Fruit fly (Drosophila melanogaster) whole organism, embryonic: Measurements from ENCODE around the gene Or65c.
A peak's percentile ranks its signal among the peaks of the same experiment; 100 is the strongest.

Source experiments
- Atf3 ChIP-seq: fragments of 200-800 bp; sonication (Bioruptor generic); optimal IDR thresholded peaks from 3 replicates; lab custom pipeline; 2016; ENCODE audit warnings: missing biosample characterization, missing genetic modification characterization
- Atf6 ChIP-seq: fragments of 200-800 bp; sonication (Bioruptor generic); IDR thresholded peaks from 2 replicates; pipeline ENCODE4 v1.3.6; 2022; ENCODE audit warnings: missing biosample characterization, missing genetic modification characterization
- B-H1 ChIP-seq: fragments of 200-800 bp; sonication (Bioruptor generic); IDR thresholded peaks from 3 replicates; pipeline ENCODE4 v1.3.6; 2022; ENCODE audit warnings: missing biosample characterization, missing genetic modification characterization
- CG11398 ChIP-seq: fragments of 200-800 bp; sonication (Bioruptor generic); optimal IDR thresholded peaks from 2 replicates; lab custom pipeline; 2016; ENCODE audit warnings: missing biosample characterization, missing genetic modification characterization
- CG11504 ChIP-seq: fragments of 200-800 bp; sonication (Bioruptor generic); optimal IDR thresholded peaks from 3 replicates; lab custom pipeline; 2019; ENCODE audit warnings: missing biosample characterization, mild to moderate bottlenecking, missing genetic modification characterization, moderate library complexity
- CG13424 ChIP-seq: fragments of 200-800 bp; sonication (Bioruptor generic); optimal IDR thresholded peaks from 2 replicates; lab custom pipeline; 2019; ENCODE audit warnings: missing biosample characterization, mild to moderate bottlenecking, missing genetic modification characterization, moderate library complexity
- CG14860 ChIP-seq: fragments of 200-800 bp; sonication (Bioruptor generic); IDR thresholded peaks from 3 replicates; pipeline ENCODE4 v1.3.6; 2022; ENCODE audit warnings: missing biosample characterization, missing genetic modification characterization; ENCODE audit not compliant: partially characterized antibody
- CG15269 ChIP-seq: fragments of 200-800 bp; sonication (Bioruptor generic); optimal IDR thresholded peaks from 2 replicates; lab custom pipeline; 2018; ENCODE audit warnings: missing biosample characterization, mild to moderate bottlenecking, missing genetic modification characterization, moderate library complexity
- CG16815 ChIP-seq: fragments of 200-800 bp; sonication (Bioruptor generic); optimal IDR thresholded peaks from 3 replicates; lab custom pipeline; 2017; ENCODE audit warnings: missing biosample characterization, mild to moderate bottlenecking, missing genetic modification characterization
- CG17359 ChIP-seq: fragments of 200-800 bp; sonication (Bioruptor generic); optimal IDR thresholded peaks from 3 replicates; lab custom pipeline; 2018; ENCODE audit warnings: missing biosample characterization, mild to moderate bottlenecking, missing genetic modification characterization, moderate library complexity
- CG17612 ChIP-seq: fragments of 200-800 bp; sonication (Bioruptor generic); IDR thresholded peaks from 2 replicates; pipeline ENCODE4 v1.3.6; 2022; ENCODE audit warnings: missing biosample characterization, missing genetic modification characterization
- CG18476 ChIP-seq: fragments of 200-800 bp; sonication (Bioruptor generic); optimal IDR thresholded peaks from 2 replicates; lab custom pipeline; 2016; ENCODE audit warnings: missing biosample characterization, mild to moderate bottlenecking, missing genetic modification characterization
- CG3838 ChIP-seq: fragments of 200-800 bp; sonication (Bioruptor generic); optimal IDR thresholded peaks from 3 replicates; lab custom pipeline; 2016; ENCODE audit warnings: missing biosample characterization, missing genetic modification characterization
- CG43689 ChIP-seq: fragments of 200-800 bp; sonication (Bioruptor generic); IDR thresholded peaks from 2 replicates; pipeline ENCODE4 v1.3.6; 2022; ENCODE audit warnings: missing biosample characterization, missing genetic modification characterization
- CG4820 ChIP-seq: fragments of 200-800 bp; sonication (Bioruptor generic); optimal IDR thresholded peaks from 3 replicates; lab custom pipeline; 2016; ENCODE audit warnings: missing biosample characterization, missing genetic modification characterization
- CG6654 ChIP-seq: fragments of 200-800 bp; sonication (Bioruptor generic); optimal IDR thresholded peaks from 2 replicates; lab custom pipeline; 2017; ENCODE audit warnings: missing biosample characterization, mild to moderate bottlenecking, missing genetic modification characterization
- CG6683 ChIP-seq: fragments of 200-800 bp; sonication (Bioruptor generic); optimal IDR thresholded peaks from 2 replicates; lab custom pipeline; 2017; ENCODE audit warnings: missing biosample characterization, mild to moderate bottlenecking, missing genetic modification characterization, missing genetic modification reagents
- CG6689 ChIP-seq: fragments of 200-800 bp; sonication (Bioruptor generic); IDR thresholded peaks from 2 replicates; pipeline ENCODE4 v1.3.6; 2022; ENCODE audit warnings: missing biosample characterization, missing genetic modification characterization
- CG7357 ChIP-seq: fragments of 200-800 bp; sonication (Bioruptor generic); IDR thresholded peaks from 3 replicates; pipeline ENCODE4 v1.3.6; 2022; ENCODE audit warnings: missing biosample characterization, missing genetic modification characterization
- CG7372 ChIP-seq: fragments of 200-800 bp; sonication (Bioruptor generic); IDR thresholded peaks from 2 replicates; pipeline ENCODE4 v1.3.6; 2022; ENCODE audit warnings: missing biosample characterization, missing genetic modification characterization
- CG7839 ChIP-seq: fragments of 200-800 bp; sonication (Bioruptor generic); optimal IDR thresholded peaks from 3 replicates; lab custom pipeline; 2018; ENCODE audit warnings: missing biosample characterization, mild to moderate bottlenecking, missing genetic modification characterization, moderate library complexity
- CG7928 ChIP-seq: fragments of 200-800 bp; sonication (Bioruptor generic); optimal IDR thresholded peaks from 2 replicates; lab custom pipeline; 2017; ENCODE audit warnings: missing biosample characterization, mild to moderate bottlenecking, missing genetic modification characterization
- CG9876 ChIP-seq: fragments of 200-800 bp; sonication (Bioruptor generic); optimal IDR thresholded peaks from 2 replicates; lab custom pipeline; 2016; ENCODE audit warnings: missing biosample characterization, missing genetic modification characterization
- Dad ChIP-seq: fragments of 200-800 bp; sonication (Bioruptor generic); optimal IDR thresholded peaks from 3 replicates; lab custom pipeline; 2016; ENCODE audit warnings: missing biosample characterization, missing genetic modification characterization
- NC2β ChIP-seq: fragments of 200-800 bp; sonication (Bioruptor generic); optimal IDR thresholded peaks from 2 replicates; lab custom pipeline; 2016; ENCODE audit warnings: missing biosample characterization, missing genetic modification characterization
- Ravus ChIP-seq: fragments of 200-800 bp; sonication (Bioruptor generic); IDR thresholded peaks from 2 replicates; pipeline ENCODE4 v1.3.6; 2022; ENCODE audit warnings: missing biosample characterization, missing genetic modification characterization
- cas ChIP-seq: fragments of 200-800 bp; sonication (Bioruptor generic); IDR thresholded peaks from 2 replicates; pipeline ENCODE4 v1.3.6; 2022; ENCODE audit warnings: missing biosample characterization, missing genetic modification characterization
- ci ChIP-seq: fragments of 200-800 bp; sonication (Bioruptor generic); IDR thresholded peaks from 3 replicates; pipeline ENCODE4 v1.3.6; 2022; ENCODE audit warnings: missing biosample characterization, missing genetic modification characterization
- croc ChIP-seq: fragments of 200-800 bp; sonication (Bioruptor generic); conservative IDR thresholded peaks from 3 replicates; pipeline ENCODE4 v1.3.6; 2022; ENCODE audit warnings: missing biosample characterization, missing genetic modification characterization
- crp ChIP-seq, 2 experiments: fragments of 200-800 bp; sonication (Bioruptor generic); optimal IDR thresholded peaks; 2 replicates in 1 of 2; 3 replicates in 1 of 2; lab custom pipeline; 2017; ENCODE audit warnings: missing biosample characterization in 2 of 2, missing genetic modification characterization in 2 of 2, mild to moderate bottlenecking in 1 of 2, moderate library complexity in 1 of 2
- eve ChIP-seq, 2 experiments: fragments of >200 bp; optimal IDR thresholded peaks; 2 replicates each; lab custom pipeline; 2017; ENCODE audit warnings: missing biosample characterization in 2 of 2, missing genetic modification characterization in 2 of 2
- eyg ChIP-seq: fragments of 200-800 bp; sonication (Bioruptor generic); optimal IDR thresholded peaks from 3 replicates; lab custom pipeline; 2016; ENCODE audit warnings: missing biosample characterization, missing genetic modification characterization
- gro ChIP-seq: fragments of 200-800 bp; sonication (Bioruptor generic); optimal IDR thresholded peaks from 2 replicates; lab custom pipeline; 2016; ENCODE audit warnings: missing biosample characterization, missing genetic modification characterization
- hbn ChIP-seq: fragments of 200-800 bp; sonication (Bioruptor generic); IDR thresholded peaks from 2 replicates; pipeline ENCODE4 v1.3.6; 2022; ENCODE audit warnings: missing biosample characterization, missing genetic modification characterization; ENCODE audit not compliant: partially characterized antibody
- hth ChIP-seq: fragments of >200 bp; optimal IDR thresholded peaks from 2 replicates; lab custom pipeline; 2017; ENCODE audit warnings: inconsistent platforms
- insv ChIP-seq, 2 experiments: fragments of 200-800 bp; sonication (Bioruptor generic); optimal IDR thresholded peaks; 3 replicates each; lab custom pipeline; 2016 to 2018; ENCODE audit warnings: missing biosample characterization in 2 of 2, missing genetic modification characterization in 2 of 2
- inv ChIP-seq: fragments of 200-800 bp; sonication (Bioruptor generic); IDR thresholded peaks from 2 replicates; pipeline ENCODE4 v1.3.6; 2022; ENCODE audit warnings: missing biosample characterization, missing genetic modification characterization; ENCODE audit not compliant: partially characterized antibody
- kay ChIP-seq: fragments of 200-800 bp; sonication (Bioruptor generic); optimal IDR thresholded peaks from 2 replicates; lab custom pipeline; 2016; ENCODE audit warnings: missing biosample characterization, missing genetic modification characterization
- lilli ChIP-seq: fragments of 200-800 bp; sonication (Bioruptor generic); optimal IDR thresholded peaks from 3 replicates; lab custom pipeline; 2016; ENCODE audit warnings: missing biosample characterization, missing genetic modification characterization
- lmd ChIP-seq: fragments of 200-800 bp; sonication (Bioruptor generic); IDR thresholded peaks from 2 replicates; pipeline ENCODE4 v1.3.6; 2022; ENCODE audit warnings: missing biosample characterization, missing genetic modification characterization
- lola ChIP-seq, 3 experiments: fragments of >200 bp in 2 of 3; fragments of 200-800 bp in 1 of 3; sonication (Bioruptor generic) in 1 of 3; optimal IDR thresholded peaks; 2 replicates each; lab custom pipeline; 2017 to 2019; ENCODE audit warnings: missing biosample characterization in 3 of 3, missing genetic modification characterization in 3 of 3, mild to moderate bottlenecking in 1 of 3, moderate library complexity in 1 of 3
- nerfin-2 ChIP-seq: fragments of 200-800 bp; sonication (Bioruptor generic); IDR thresholded peaks from 2 replicates; pipeline ENCODE4 v1.3.6; 2022; ENCODE audit warnings: missing biosample characterization, missing genetic modification characterization; ENCODE audit not compliant: partially characterized antibody
- odd ChIP-seq: fragments of 200-800 bp; sonication (Bioruptor generic); optimal IDR thresholded peaks from 2 replicates; lab custom pipeline; 2017; ENCODE audit warnings: missing biosample characterization, mild to moderate bottlenecking, missing genetic modification characterization
- org-1 ChIP-seq: fragments of 200-800 bp; sonication (Bioruptor generic); optimal IDR thresholded peaks from 2 replicates; lab custom pipeline; 2017; ENCODE audit warnings: missing biosample characterization, missing genetic modification characterization
- otp ChIP-seq: fragments of 200-800 bp; sonication (Bioruptor generic); IDR thresholded peaks from 3 replicates; pipeline ENCODE4, ENCODE4 v1.3.6; 2022; ENCODE audit warnings: missing biosample characterization, missing genetic modification characterization
- pros ChIP-seq: fragments of 200-800 bp; sonication (Bioruptor generic); optimal IDR thresholded peaks from 3 replicates; lab custom pipeline; 2019; ENCODE audit warnings: missing biosample characterization, mild to moderate bottlenecking, missing genetic modification characterization, moderate library complexity
- psq ChIP-seq: fragments of 200-800 bp; sonication (Bioruptor generic); optimal IDR thresholded peaks from 2 replicates; lab custom pipeline; 2017; ENCODE audit warnings: missing biosample characterization, missing genetic modification characterization
- ranshi ChIP-seq: fragments of 200-800 bp; sonication (Bioruptor generic); IDR thresholded peaks from 2 replicates; pipeline ENCODE4 v1.3.6; 2022; ENCODE audit warnings: missing biosample characterization, missing genetic modification characterization
- shn ChIP-seq: fragments of 200-800 bp; sonication (Bioruptor generic); optimal IDR thresholded peaks from 3 replicates; lab custom pipeline; 2016; ENCODE audit warnings: missing biosample characterization, missing genetic modification characterization
- ssp ChIP-seq: fragments of 200-800 bp; sonication (Bioruptor generic); IDR thresholded peaks from 2 replicates; pipeline ENCODE4 v1.3.6; 2022; ENCODE audit warnings: missing biosample characterization, missing genetic modification characterization
- tup ChIP-seq: fragments of 200-800 bp; sonication (Bioruptor generic); optimal IDR thresholded peaks from 2 replicates; lab custom pipeline; 2016; ENCODE audit warnings: missing biosample characterization, mild to moderate bottlenecking, missing genetic modification characterization, moderate library complexity
- unc-4 ChIP-seq: fragments of 200-800 bp; sonication (Bioruptor generic); IDR thresholded peaks from 2 replicates; pipeline ENCODE4 v1.3.6; 2022; ENCODE audit warnings: missing biosample characterization, missing genetic modification characterization; ENCODE audit not compliant: partially characterized antibody

Gene Or65c

DNA sequence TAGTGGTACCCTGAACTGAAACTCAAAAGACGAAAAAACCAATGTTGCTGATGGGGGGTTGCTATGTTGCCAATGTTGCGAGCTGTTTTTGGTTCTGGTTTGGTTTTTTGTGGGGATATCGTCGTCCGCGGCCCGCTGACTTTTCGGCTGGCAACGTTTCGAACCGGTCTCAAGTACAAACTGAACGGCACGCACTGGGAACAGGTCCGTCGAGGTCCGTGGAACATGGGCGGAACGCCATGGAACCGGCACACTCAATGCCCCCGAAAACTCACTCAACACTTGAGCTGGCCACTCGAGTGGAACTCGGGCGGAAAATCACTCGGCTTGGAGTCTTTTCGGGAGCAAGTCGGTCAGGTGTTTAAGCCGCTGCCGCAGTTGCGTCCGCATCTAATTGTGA is 24.8 kb downstream of the Or65c start, which contains the start of gene CG13300 (continued):
- TF ChIP-seq insv (GFP tag; optimal IDR thresholded peaks at IDR 0.05; lab: Kevin White, UChicago) = peak in 1 of 2 experiments; percentile 11
- TF ChIP-seq inv (GFP tag; lab: Robert Waterston, UW) = peak; percentile 21; the same call in 1 of the 2 replicates
- TF ChIP-seq Atf3 (GFP tag; lab: Kevin White, UChicago) = no peak
- TF ChIP-seq lilli (GFP tag; lab: Kevin White, UChicago) = no peak
- no peak for TF ChIP-seq CG11398 (GFP tag; lab: Kevin White, UChicago)
- TF ChIP-seq lmd (GFP tag; lab: Robert Waterston, UW) = no peak
- TF ChIP-seq crp (GFP tag; optimal IDR thresholded peaks at IDR 0.05; lab: Kevin White, UChicago) = no peak
- TF ChIP-seq CG15269 (tag; lab: Kevin White, UChicago) = no peak
- TF ChIP-seq unc-4 (GFP tag; lab: Robert Waterston, UW) = no peak
- TF ChIP-seq hth (lab: Kevin White, UChicago) = no peak
- TF ChIP-seq eyg = no peak
- TF ChIP-seq CG13424 (tag; lab: Kevin White, UChicago) = no peak
- TF ChIP-seq CG18476 (GFP tag; lab: Kevin White, UChicago) = no peak
- no peak for TF ChIP-seq CG6689 (GFP tag; lab: Robert Waterston, UW)
- no peak for TF ChIP-seq CG16815 (GFP tag; lab: Kevin White, UChicago)
- TF ChIP-seq lola (GFP tag; optimal IDR thresholded peaks at IDR 0.05; lab: Kevin White, UChicago) = no peak
- TF ChIP-seq Atf6 (GFP tag; lab: Robert Waterston, UW) = no peak
- no peak for TF ChIP-seq Ravus (GFP tag; lab: Robert Waterston, UW)
- TF ChIP-seq nerfin-2 (GFP tag; lab: Robert Waterston, UW) = no peak
- TF ChIP-seq kay (GFP tag; lab: Kevin White, UChicago) = no peak
- no peak for TF ChIP-seq ssp (GFP tag; lab: Robert Waterston, UW)
- TF ChIP-seq CG3838 (GFP tag; lab: Kevin White, UChicago) = no peak
- no peak for TF ChIP-seq cas (GFP tag; lab: Robert Waterston, UW)
- TF ChIP-seq CG11504 = peak; percentile 97
- TF ChIP-seq ci (GFP tag; lab: Robert Waterston, UW) = peak; percentile 75; the same call in 2 of the 3 replicates
- TF ChIP-seq tup (GFP tag; lab: Kevin White, UChicago) = no peak
- TF ChIP-seq psq (GFP tag; lab: Kevin White, UChicago) = no peak
- TF ChIP-seq otp (GFP tag; lab: Robert Waterston, UW) = no peak
- TF ChIP-seq CG6683 (GFP tag; lab: Kevin White, UChicago) = no peak
- no peak for TF ChIP-seq CG17359 (tag; lab: Kevin White, UChicago)
- no peak for TF ChIP-seq org-1
- TF ChIP-seq CG9876 (GFP tag; lab: Kevin White, UChicago) = no peak
- TF ChIP-seq pros (GFP tag; lab: Kevin White, UChicago) = peak; percentile 1
- no peak for TF ChIP-seq shn (GFP tag; lab: Kevin White, UChicago)
- no peak for TF ChIP-seq CG17612 (GFP tag; lab: Robert Waterston, UW)
- peak; percentile 24; the same call in 1 of the 3 replicates for TF ChIP-seq CG14860
- TF ChIP-seq CG7839 (tag; lab: Kevin White, UChicago) = peak; percentile 0
- no peak for TF ChIP-seq CG7928 (GFP tag; lab: Kevin White, UChicago)
- no peak for TF ChIP-seq Dad (GFP tag; lab: Kevin White, UChicago)
- TF ChIP-seq eve (GFP tag; optimal IDR thresholded peaks at IDR 0.05; lab: Kevin White, UChicago) = no peak
- TF ChIP-seq CG7357 (GFP tag; lab: Robert Waterston, UW) = no peak
- TF ChIP-seq croc = no peak
- TF ChIP-seq odd (GFP tag; lab: Kevin White, UChicago) = peak; percentile 21
- no peak for TF ChIP-seq ranshi (GFP tag; lab: Robert Waterston, UW)
- TF ChIP-seq hbn (GFP tag; lab: Robert Waterston, UW) = no peak
- TF ChIP-seq CG6654 (GFP tag; lab: Kevin White, UChicago) = no peak
- no peak for TF ChIP-seq B-H1 (GFP tag; lab: Robert Waterston, UW)
- TF ChIP-seq CG43689 (GFP tag; lab: Robert Waterston, UW) = no peak
- no peak for TF ChIP-seq CG7372
- TF ChIP-seq NC2β (GFP tag; lab: Kevin White, UChicago) = no peak
- TF ChIP-seq gro (GFP tag; lab: Kevin White, UChicago) = no peak
- no peak for TF ChIP-seq CG4820 (GFP tag; lab: Kevin White, UChicago)
